Fruit fly (Drosophila melanogaster) whole organism, embryonic: Measurements from ENCODE around the gene Iru.

Experiments
- ATbp ChIP-seq: fragments of 200-800 bp; sonication (Bioruptor generic); optimal IDR thresholded peaks from 2 replicates; lab custom pipeline; 2017; ENCODE audit warnings: missing biosample characterization, mild to moderate bottlenecking, missing genetic modification characterization, missing genetic modification reagents
- Atf6 ChIP-seq: fragments of 200-800 bp; sonication (Bioruptor generic); IDR thresholded peaks from 2 replicates; pipeline ENCODE4 v1.3.6; 2022; ENCODE audit warnings: missing biosample characterization, missing genetic modification characterization
- Bdp1 ChIP-seq: fragments of 200-800 bp; sonication (Bioruptor generic); optimal IDR thresholded peaks from 3 replicates; lab custom pipeline; 2016; ENCODE audit warnings: missing biosample characterization, missing genetic modification characterization
- Blimp-1 ChIP-seq: fragments of 200-800 bp; sonication (Bioruptor generic); optimal IDR thresholded peaks from 3 replicates; lab custom pipeline; 2018; ENCODE audit warnings: missing biosample characterization, missing genetic modification characterization, mild to moderate bottlenecking, moderate library complexity, missing genetic modification reagents
- CG10462 ChIP-seq: fragments of 200-800 bp; sonication (Bioruptor generic); optimal IDR thresholded peaks from 2 replicates; lab custom pipeline; 2016; ENCODE audit warnings: missing biosample characterization, missing genetic modification characterization
- CG12236 ChIP-seq: fragments of 200-800 bp; sonication (Bioruptor generic); optimal IDR thresholded peaks from 2 replicates; lab custom pipeline; 2016; ENCODE audit warnings: missing biosample characterization, missing genetic modification characterization
- CG12659 ChIP-seq: fragments of 200-800 bp; sonication (Bioruptor generic); optimal IDR thresholded peaks from 3 replicates; lab custom pipeline; 2017; ENCODE audit warnings: mild to moderate bottlenecking, missing biosample characterization, missing genetic modification reagents, missing genetic modification characterization
- CG15514 ChIP-seq: fragments of 200-800 bp; sonication (Bioruptor generic); optimal IDR thresholded peaks from 3 replicates; lab custom pipeline; 2017; ENCODE audit warnings: missing biosample characterization, missing genetic modification characterization, mild to moderate bottlenecking, moderate library complexity, missing genetic modification reagents
- CG2712 ChIP-seq: fragments of 200-800 bp; optimal IDR thresholded peaks from 3 replicates; lab custom pipeline; 2019; ENCODE audit warnings: missing biosample characterization, mild to moderate bottlenecking, missing genetic modification characterization, moderate library complexity
- CG31441 ChIP-seq: fragments of 200-800 bp; sonication (Bioruptor generic); IDR thresholded peaks from 2 replicates; pipeline ENCODE4 v1.3.6; 2022; ENCODE audit warnings: missing biosample characterization, missing genetic modification characterization
- CG34422 ChIP-seq: fragments of 200-800 bp; sonication (Bioruptor generic); IDR thresholded peaks from 3 replicates; pipeline ENCODE4 v1.3.6; 2022; ENCODE audit warnings: missing biosample characterization, missing genetic modification characterization
- CG3838 ChIP-seq: fragments of 200-800 bp; sonication (Bioruptor generic); optimal IDR thresholded peaks from 3 replicates; lab custom pipeline; 2016; ENCODE audit warnings: missing biosample characterization, missing genetic modification characterization
- CG43689 ChIP-seq: fragments of 200-800 bp; sonication (Bioruptor generic); IDR thresholded peaks from 2 replicates; pipeline ENCODE4 v1.3.6; 2022; ENCODE audit warnings: missing biosample characterization, missing genetic modification characterization
- CG4424 ChIP-seq: fragments of 200-800 bp; sonication (Bioruptor generic); optimal IDR thresholded peaks from 3 replicates; lab custom pipeline; 2016; ENCODE audit warnings: missing biosample characterization, missing genetic modification characterization
- CG4854 ChIP-seq: fragments of 200-800 bp; sonication (Bioruptor generic); optimal IDR thresholded peaks from 2 replicates; lab custom pipeline; 2016; ENCODE audit warnings: missing biosample characterization, missing genetic modification characterization, inconsistent platforms
- CG8924 ChIP-seq: fragments of 200-800 bp; optimal IDR thresholded peaks from 3 replicates; lab custom pipeline; 2019; ENCODE audit warnings: missing biosample characterization, mild to moderate bottlenecking, missing genetic modification characterization, moderate library complexity
- CG9797 ChIP-seq: fragments of 200-800 bp; sonication (Bioruptor generic); optimal IDR thresholded peaks from 3 replicates; lab custom pipeline; 2018; ENCODE audit warnings: missing biosample characterization, mild to moderate bottlenecking, missing genetic modification characterization
- CTCF ChIP-seq: fragments of 200-800 bp; sonication (Bioruptor generic); optimal IDR thresholded peaks from 2 replicates; lab custom pipeline; 2017; ENCODE audit warnings: missing biosample characterization, mild to moderate bottlenecking, missing genetic modification characterization, moderate library complexity
- Chrac-16 ChIP-seq: fragments of 200-800 bp; sonication (Bioruptor generic); optimal IDR thresholded peaks from 3 replicates; lab custom pipeline; 2016; ENCODE audit warnings: missing biosample characterization, missing genetic modification characterization
- Dp ChIP-seq: fragments of 200-800 bp; sonication (Bioruptor generic); optimal IDR thresholded peaks from 2 replicates; lab custom pipeline; 2018; ENCODE audit warnings: missing biosample characterization, mild to moderate bottlenecking, missing genetic modification characterization, moderate library complexity
- Fer1 ChIP-seq: fragments of 200-800 bp; sonication (Bioruptor generic); optimal IDR thresholded peaks from 2 replicates; lab custom pipeline; 2017; ENCODE audit warnings: missing biosample characterization, mild to moderate bottlenecking, missing genetic modification characterization
- Lim3 ChIP-seq: fragments of 200-800 bp; sonication (Bioruptor generic); IDR thresholded peaks from 2 replicates; pipeline ENCODE4 v1.3.6; 2022; ENCODE audit warnings: missing biosample characterization, missing genetic modification characterization
- NfI ChIP-seq: fragments of 200-800 bp; sonication (Bioruptor generic); optimal IDR thresholded peaks from 3 replicates; lab custom pipeline; 2018; ENCODE audit warnings: missing biosample characterization, mild to moderate bottlenecking, missing genetic modification characterization, moderate library complexity
- Sin3A ChIP-seq: fragments of >200 bp; optimal IDR thresholded peaks from 2 replicates; lab custom pipeline; 2018
- Sox102F ChIP-seq: fragments of 200-800 bp; sonication (Bioruptor generic); optimal IDR thresholded peaks from 2 replicates; lab custom pipeline; 2018; ENCODE audit warnings: missing biosample characterization, mild to moderate bottlenecking, missing genetic modification characterization, moderate library complexity
- Sry-β ChIP-seq: fragments of 200-800 bp; sonication (Bioruptor generic); optimal IDR thresholded peaks from 2 replicates; lab custom pipeline; 2018; ENCODE audit warnings: missing biosample characterization, mild to moderate bottlenecking, missing genetic modification characterization, moderate library complexity
- Stat92E ChIP-seq, 3 experiments: fragments of >200 bp in 2 of 3; fragments of 200-800 bp in 1 of 3; sonication (Bioruptor generic) in 1 of 3; optimal IDR thresholded peaks; 2 replicates each; lab custom pipeline; 2017 to 2019; ENCODE audit warnings: missing biosample characterization in 3 of 3, missing genetic modification characterization in 3 of 3, mild to moderate bottlenecking in 1 of 3, moderate library complexity in 1 of 3
- YL-1 ChIP-seq: fragments of 200-800 bp; sonication (Bioruptor generic); optimal IDR thresholded peaks from 3 replicates; lab custom pipeline; 2017; ENCODE audit warnings: missing biosample characterization, mild to moderate bottlenecking, missing genetic modification characterization
- abd-A ChIP-seq: fragments of 200-800 bp; sonication (Bioruptor generic); optimal IDR thresholded peaks from 3 replicates; lab custom pipeline; 2019; ENCODE audit warnings: missing biosample characterization, mild to moderate bottlenecking, missing genetic modification characterization, moderate library complexity
- cad ChIP-seq: fragments of >200 bp; optimal IDR thresholded peaks from 2 replicates; lab custom pipeline; 2017; ENCODE audit warnings: missing biosample characterization, missing genetic modification characterization
- disco-r ChIP-seq: fragments of 200-800 bp; sonication (Bioruptor generic); optimal IDR thresholded peaks from 2 replicates; lab custom pipeline; 2016; ENCODE audit warnings: missing biosample characterization, missing genetic modification characterization
- dm ChIP-seq: fragments of 200-800 bp; sonication (Bioruptor generic); optimal IDR thresholded peaks from 3 replicates; lab custom pipeline; 2016; ENCODE audit warnings: missing biosample characterization, missing genetic modification characterization
- dpn ChIP-seq, 2 experiments: fragments of 200-800 bp; sonication (Bioruptor generic); optimal IDR thresholded peaks; 3 replicates each; lab custom pipeline; 2016; ENCODE audit warnings: missing biosample characterization in 2 of 2, missing genetic modification characterization in 2 of 2
- dysf ChIP-seq: fragments of 200-800 bp; sonication (Bioruptor generic); IDR thresholded peaks from 3 replicates; pipeline ENCODE4 v1.3.6; 2022; ENCODE audit warnings: missing biosample characterization, missing genetic modification characterization
- fd96Cb ChIP-seq: fragments of 200-800 bp; sonication (Bioruptor generic); optimal IDR thresholded peaks from 2 replicates; lab custom pipeline; 2018; ENCODE audit warnings: missing biosample characterization, mild to moderate bottlenecking, missing genetic modification characterization, moderate library complexity
- maf-S ChIP-seq: fragments of 200-800 bp; sonication (Bioruptor generic); optimal IDR thresholded peaks from 2 replicates; lab custom pipeline; 2016; ENCODE audit warnings: missing biosample characterization, missing genetic modification characterization
- oc ChIP-seq: fragments of 200-800 bp; sonication (Bioruptor generic); optimal IDR thresholded peaks from 2 replicates; lab custom pipeline; 2018; ENCODE audit warnings: missing biosample characterization, mild to moderate bottlenecking, missing genetic modification characterization, moderate library complexity
- pita ChIP-seq: fragments of 200-800 bp; sonication (Bioruptor generic); optimal IDR thresholded peaks from 2 replicates; lab custom pipeline; 2017; ENCODE audit warnings: missing biosample characterization, mild to moderate bottlenecking, missing genetic modification characterization
- pzg ChIP-seq: fragments of 200-800 bp; sonication (Bioruptor generic); optimal IDR thresholded peaks from 3 replicates; lab custom pipeline; 2018; ENCODE audit warnings: missing biosample characterization, mild to moderate bottlenecking, missing genetic modification characterization, moderate library complexity
- sisA ChIP-seq: fragments of 200-800 bp; sonication (Bioruptor generic); IDR thresholded peaks from 2 replicates; pipeline ENCODE4 v1.3.6; 2022; ENCODE audit warnings: missing biosample characterization, missing genetic modification characterization
- sug ChIP-seq: fragments of 200-800 bp; optimal IDR thresholded peaks from 2 replicates; lab custom pipeline; 2019; ENCODE audit warnings: missing biosample characterization, mild to moderate bottlenecking, missing genetic modification characterization, moderate library complexity
- tin ChIP-seq: fragments of 200-800 bp; sonication (Bioruptor generic); optimal IDR thresholded peaks from 3 replicates; lab custom pipeline; 2016; ENCODE audit warnings: missing biosample characterization, missing genetic modification characterization
- trem ChIP-seq: fragments of 200-800 bp; optimal IDR thresholded peaks from 3 replicates; lab custom pipeline; 2019; ENCODE audit warnings: missing biosample characterization, mild to moderate bottlenecking, missing genetic modification characterization, moderate library complexity
- trh ChIP-seq: fragments of 200-800 bp; sonication (Bioruptor generic); optimal IDR thresholded peaks from 2 replicates; lab custom pipeline; 2016; ENCODE audit warnings: missing biosample characterization, missing genetic modification characterization
- ttk ChIP-seq: fragments of 200-800 bp; sonication (Bioruptor generic); IDR thresholded peaks from 2 replicates; pipeline ENCODE4 v2.1.2; 2022; ENCODE audit warnings: missing biosample characterization, missing genetic modification characterization
- vfl ChIP-seq: fragments of 200-800 bp; sonication (Bioruptor generic); optimal IDR thresholded peaks from 2 replicates; lab custom pipeline; 2016; ENCODE audit warnings: missing biosample characterization, missing genetic modification characterization
- wor ChIP-seq: fragments of 200-800 bp; sonication (Bioruptor generic); IDR thresholded peaks from 2 replicates; pipeline ENCODE4 v1.3.6; 2022; ENCODE audit warnings: missing biosample characterization, missing genetic modification characterization
- zen ChIP-seq: fragments of 200-800 bp; sonication (Bioruptor generic); optimal IDR thresholded peaks from 3 replicates; lab custom pipeline; 2018; ENCODE audit warnings: missing biosample characterization, mild to moderate bottlenecking, missing genetic modification characterization, moderate library complexity

The Iru gene

dm6 chr3R:9049091-9049981 is 43.1 kb downstream of the Iru start (continued):
- TF ChIP-seq dm (GFP tag; lab: Kevin White, UChicago) (peak; percentile 36), Lim3 (no peak), oc (tag; lab: Kevin White, UChicago) (peak; percentile 3), ttk (no peak), Dp (no peak), Chrac-16 (GFP tag; lab: Kevin White, UChicago) (no peak), CG15514 (GFP tag; lab: Kevin White, UChicago) (peak; percentile 13)

- TF ChIP-seq maf-S (GFP tag; lab: Kevin White, UChicago) (no peak), CG4854 (GFP tag; lab: Kevin White, UChicago) (no peak), CG2712 (tag; lab: Kevin White, UChicago) (peak; percentile 25), CG12659 (GFP tag; lab: Kevin White, UChicago) (peak; percentile 43), disco-r (no peak), ATbp (GFP tag; lab: Kevin White, UChicago) (no peak), tin (no peak), CG9797 (peak; percentile 90), Stat92E (GFP tag; optimal IDR thresholded peaks at IDR 0.05; lab: Kevin White, UChicago) (no peak), CG31441 (no peak), CG8924 (tag; lab: Kevin White, UChicago) (no peak), CG10462 (GFP tag; lab: Kevin White, UChicago) (no peak), CG34422 (no peak), YL-1 (GFP tag; lab: Kevin White, UChicago) (peak; percentile 38), sisA (GFP tag; lab: Robert Waterston, UW) (no peak), trh (GFP tag; lab: Kevin White, UChicago) (no peak), cad (GFP tag; lab: Kevin White, UChicago) (no peak), zen (tag; lab: Kevin White, UChicago) (peak; percentile 8), pzg (GFP tag; lab: Kevin White, UChicago) (peak; percentile 78), trem (tag; lab: Kevin White, UChicago) (peak; percentile 74), CG3838 (no peak), Sry-β (GFP tag; lab: Kevin White, UChicago) (no peak), CG43689 (GFP tag; lab: Robert Waterston, UW) (no peak), vfl (GFP tag; lab: Kevin White, UChicago) (no peak), Fer1 (GFP tag; lab: Kevin White, UChicago) (no peak), CTCF (peak; percentile 18), abd-A (tag; lab: Kevin White, UChicago) (peak; percentile 81), Bdp1 (no peak), Sin3A (lab: Kevin White, UChicago) (peak; percentile 77), dysf (no peak), Sox102F (no peak), wor (no peak), fd96Cb (tag; lab: Kevin White, UChicago) (no peak), dpn (GFP tag; optimal IDR thresholded peaks at IDR 0.05; lab: Kevin White, UChicago) (no peak), Blimp-1 (GFP tag; lab: Kevin White, UChicago) (peak; percentile 50), CG4424 (GFP tag; lab: Kevin White, UChicago) (no peak), pita (no peak), NfI (no peak), Atf6 (GFP tag; lab: Robert Waterston, UW) (no peak), sug (tag; lab: Kevin White, UChicago) (peak; percentile 38), CG12236 (GFP tag; lab: Kevin White, UChicago) (no peak)
These were observed 44.4 kb downstream of the Iru start, which contains the start of gene Nmdmc for dm6 chr3R:9050519-9051119. Gene Nmdmc, minus strand, starts transcription at chr3R:9050555.
